Worm (Caenorhabditis elegans) whole organism, mixed stage, embryonic: Measurements from ENCODE around the gene rpl-6.

Experiments used
- M03D4.4 ChIP-seq: sonication (generic microtip); optimal IDR thresholded peaks from 2 replicates; lab custom pipeline; 2017; ENCODE audit warnings: mild to moderate bottlenecking, missing genetic modification characterization, missing compliant biosample characterization
- bed-3 ChIP-seq: fragments of 200-800 bp; sonication (Bioruptor generic); optimal IDR thresholded peaks from 3 replicates; lab custom pipeline; 2018; ENCODE audit warnings: mild to moderate bottlenecking, missing genetic modification characterization, moderate library complexity, missing compliant biosample characterization
- blmp-1 ChIP-seq: fragments of 150-350 bp; optimal IDR thresholded peaks from 2 replicates; lab custom pipeline; 2014; ENCODE audit warnings: missing biosample characterization, missing genetic modification characterization
- ceh-39 ChIP-seq: fragments of 150-350 bp; optimal IDR thresholded peaks from 2 replicates; lab custom pipeline; 2014; ENCODE audit warnings: missing biosample characterization, missing genetic modification characterization
- ceh-43 ChIP-seq: fragments of 200-800 bp; sonication (Bioruptor generic); optimal IDR thresholded peaks from 2 replicates; lab custom pipeline; 2018; ENCODE audit warnings: mild to moderate bottlenecking, missing genetic modification characterization, moderate library complexity, missing compliant biosample characterization
- ceh-83 ChIP-seq: fragments of 200-800 bp; sonication (Bioruptor generic); optimal IDR thresholded peaks from 2 replicates; lab custom pipeline; 2018; ENCODE audit warnings: mild to moderate bottlenecking, missing genetic modification characterization, missing compliant biosample characterization
- ces-1 ChIP-seq: fragments of 150-350 bp; optimal IDR thresholded peaks from 2 replicates; lab custom pipeline; 2014; ENCODE audit warnings: missing biosample characterization, missing genetic modification reagents, missing genetic modification characterization
- cnd-1 ChIP-seq: fragments of 200-800 bp; sonication (Bioruptor generic); optimal IDR thresholded peaks from 2 replicates; lab custom pipeline; 2018; ENCODE audit warnings: mild to moderate bottlenecking, missing genetic modification characterization, missing compliant biosample characterization
- drap-1 ChIP-seq: fragments of 200-800 bp; sonication (Bioruptor generic); optimal IDR thresholded peaks from 3 replicates; lab custom pipeline; 2018; ENCODE audit warnings: mild to moderate bottlenecking, missing genetic modification characterization, missing compliant biosample characterization
- elt-1 ChIP-seq: sonication (generic microtip); optimal IDR thresholded peaks from 2 replicates; lab custom pipeline; 2017; ENCODE audit warnings: missing genetic modification characterization, mild to moderate bottlenecking, missing compliant biosample characterization, antibody characterized with exemption, moderate library complexity, borderline replicate concordance; ENCODE audit not compliant: insufficient read depth
- elt-3 ChIP-seq: fragments of 150-350 bp; optimal IDR thresholded peaks from 2 replicates; lab custom pipeline; 2014; ENCODE audit warnings: missing biosample characterization, missing genetic modification characterization
- flh-1 ChIP-seq: fragments of 200-800 bp; sonication (Bioruptor generic); optimal IDR thresholded peaks from 2 replicates; lab custom pipeline; 2018; ENCODE audit warnings: mild to moderate bottlenecking, missing genetic modification characterization, moderate library complexity, missing compliant biosample characterization
- ham-2 ChIP-seq: fragments of 200-800 bp; sonication (Bioruptor generic); optimal IDR thresholded peaks from 2 replicates; lab custom pipeline; 2018; ENCODE audit warnings: mild to moderate bottlenecking, missing genetic modification characterization, missing compliant biosample characterization
- hlh-1 ChIP-seq: fragments of 150-350 bp; optimal IDR thresholded peaks from 2 replicates; lab custom pipeline; 2014; ENCODE audit warnings: missing biosample characterization, missing genetic modification reagents, missing genetic modification characterization
- lin-13 ChIP-seq: fragments of 150-350 bp; optimal IDR thresholded peaks from 2 replicates; lab custom pipeline; 2014; ENCODE audit warnings: missing biosample characterization, missing genetic modification characterization
- lin-32 ChIP-seq: fragments of 200-800 bp; sonication (Bioruptor generic); optimal IDR thresholded peaks from 2 replicates; lab custom pipeline; 2018; ENCODE audit warnings: mild to moderate bottlenecking, missing genetic modification characterization, missing compliant biosample characterization
- lsy-2 ChIP-seq: fragments of 150-350 bp; optimal IDR thresholded peaks from 2 replicates; lab custom pipeline; 2014; ENCODE audit warnings: missing biosample characterization, missing genetic modification characterization
- mab-5 ChIP-seq: fragments of 150-350 bp; optimal IDR thresholded peaks from 2 replicates; lab custom pipeline; 2014; ENCODE audit warnings: missing biosample characterization, missing genetic modification characterization
- mep-1 ChIP-seq: fragments of 150-350 bp; optimal IDR thresholded peaks from 2 replicates; lab custom pipeline; 2017; ENCODE audit warnings: missing biosample characterization, missing genetic modification reagents, missing genetic modification characterization, inconsistent platforms
- mls-2 ChIP-seq: sonication (generic microtip); optimal IDR thresholded peaks from 2 replicates; lab custom pipeline; 2016; ENCODE audit warnings: mild to moderate bottlenecking, missing genetic modification characterization, moderate library complexity, missing compliant biosample characterization
- nhr-12 ChIP-seq: fragments of 150-350 bp; optimal IDR thresholded peaks from 2 replicates; lab custom pipeline; 2014; ENCODE audit warnings: missing biosample characterization, missing genetic modification characterization
- nhr-2 ChIP-seq: fragments of 150-350 bp; optimal IDR thresholded peaks from 2 replicates; lab custom pipeline; 2014; ENCODE audit warnings: missing biosample characterization, missing genetic modification characterization
- nhr-237 ChIP-seq: fragments of 150-350 bp; optimal IDR thresholded peaks from 2 replicates; lab custom pipeline; 2014; ENCODE audit warnings: missing biosample characterization, missing genetic modification characterization
- nhr-28 ChIP-seq: fragments of 150-350 bp; optimal IDR thresholded peaks from 2 replicates; lab custom pipeline; 2014; ENCODE audit warnings: missing biosample characterization, missing genetic modification characterization
- nhr-76 ChIP-seq: sonication (generic microtip); optimal IDR thresholded peaks from 2 replicates; lab custom pipeline; 2017; ENCODE audit warnings: missing biosample characterization, missing genetic modification characterization
- pha-4 ChIP-seq: fragments of 150-350 bp; optimal IDR thresholded peaks from 2 replicates; lab custom pipeline; 2018; ENCODE audit warnings: missing biosample characterization, missing genetic modification reagents, missing genetic modification characterization
- snpc-4 ChIP-seq: fragments of 150-350 bp; optimal IDR thresholded peaks from 2 replicates; lab custom pipeline; 2014; ENCODE audit warnings: missing biosample characterization, missing genetic modification characterization
- sptf-1 ChIP-seq: sonication (generic microtip); optimal IDR thresholded peaks from 2 replicates; lab custom pipeline; 2017; ENCODE audit warnings: mild to moderate bottlenecking, missing genetic modification characterization, moderate library complexity, missing compliant biosample characterization
- tbx-8 ChIP-seq: fragments of 200-800 bp; sonication (Bioruptor generic); optimal IDR thresholded peaks from 2 replicates; lab custom pipeline; 2018; ENCODE audit warnings: mild to moderate bottlenecking, missing genetic modification characterization, moderate library complexity, missing compliant biosample characterization
- unc-120 ChIP-seq: sonication (generic microtip); optimal IDR thresholded peaks from 2 replicates; lab custom pipeline; 2017; ENCODE audit warnings: missing genetic modification characterization, missing compliant biosample characterization; ENCODE audit not compliant: poor library complexity, severe bottlenecking
- unc-39 ChIP-seq: fragments of 150-350 bp; optimal IDR thresholded peaks from 2 replicates; lab custom pipeline; 2014; ENCODE audit warnings: missing biosample characterization, missing genetic modification characterization
- unc-62 ChIP-seq: fragments of 150-350 bp; optimal IDR thresholded peaks from 2 replicates; lab custom pipeline; 2014; ENCODE audit warnings: missing biosample characterization, missing genetic modification reagents, missing genetic modification characterization
- zip-8 ChIP-seq: fragments of 150-350 bp; optimal IDR thresholded peaks from 2 replicates; lab custom pipeline; 2014; ENCODE audit warnings: missing biosample characterization, missing genetic modification characterization
- ztf-11 ChIP-seq: fragments of 150-350 bp; optimal IDR thresholded peaks from 2 replicates; lab custom pipeline; 2014; ENCODE audit warnings: missing biosample characterization, missing genetic modification characterization

Gene rpl-6

DNA sequence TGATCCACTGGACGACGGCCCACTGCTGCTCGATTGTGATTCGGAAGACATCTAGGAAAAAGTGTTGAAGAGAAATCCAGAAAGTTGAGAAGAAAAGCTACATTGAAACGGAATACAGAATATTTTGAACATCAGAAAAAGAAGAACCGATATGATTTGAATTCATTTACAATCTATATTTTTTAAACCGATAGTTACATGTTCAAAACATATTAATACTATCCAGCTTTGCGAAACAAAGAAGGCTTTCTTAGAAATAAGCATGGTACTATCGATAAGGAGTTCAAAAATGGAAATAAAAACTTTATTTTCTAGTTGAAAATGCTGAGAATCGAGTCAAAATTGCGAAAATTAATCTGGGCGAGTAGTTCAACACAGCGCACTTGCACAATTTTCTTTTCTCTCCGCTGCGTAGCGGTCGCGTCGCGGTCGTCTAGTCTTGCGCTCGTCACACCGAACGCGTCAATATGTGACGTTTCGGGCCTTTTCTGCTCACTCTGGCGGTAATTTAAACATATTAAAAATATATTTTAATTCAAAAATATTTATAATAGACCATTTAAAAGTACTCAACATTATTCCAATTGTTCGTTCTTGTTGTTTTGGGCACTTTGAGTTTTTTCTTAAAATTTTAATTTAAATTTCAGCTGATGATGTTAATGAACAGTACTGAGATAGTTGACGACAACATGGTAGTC is 46.0 kb upstream of the rpl-6 start, which contains the start of the genes syf-2 and K04G7.1:
syf-2 (minus strand) TSS at position 51 of the 698 bp plus-strand sequence.
K04G7.1 (plus strand) TSS at position 648 of the 698 bp plus-strand sequence.
- TF ChIP-seq ceh-43 (GFP tag; lab: Kevin White, UChicago), result peak; percentile 3
- peak; percentile 98 for TF ChIP-seq mep-1 (tag; lab: Kevin White, UChicago)
- peak; percentile 89 for TF ChIP-seq lsy-2 (tag; lab: Kevin White, UChicago)
- TF ChIP-seq tbx-8 (GFP tag; lab: Kevin White, UChicago), result no peak
- no peak for TF ChIP-seq M03D4.4
- peak; percentile 87 for TF ChIP-seq ceh-39 (tag; lab: Kevin White, UChicago)
- no peak for TF ChIP-seq snpc-4 (tag; lab: Kevin White, UChicago)
- TF ChIP-seq elt-1 (tag; lab: Kevin White, UChicago), result no peak
- TF ChIP-seq nhr-28 (tag; lab: Kevin White, UChicago), result no peak
- TF ChIP-seq zip-8, result no peak
- no peak for TF ChIP-seq blmp-1
- peak; percentile 69 for TF ChIP-seq hlh-1 (tag; lab: Kevin White, UChicago)
- TF ChIP-seq nhr-237 (tag; lab: Kevin White, UChicago), result peak; percentile 88
- TF ChIP-seq nhr-76 (tag; lab: Kevin White, UChicago), result no peak
- TF ChIP-seq ztf-11 (tag; lab: Kevin White, UChicago), result no peak
- peak; percentile 42 for TF ChIP-seq drap-1
- peak; percentile 80 for TF ChIP-seq ces-1 (GFP tag; lab: Kevin White, UChicago)
- no peak for TF ChIP-seq lin-32 (GFP tag; lab: Kevin White, UChicago)
- TF ChIP-seq unc-62 (GFP tag; lab: Kevin White, UChicago), result peak; percentile 70
- no peak for TF ChIP-seq bed-3 (GFP tag; lab: Kevin White, UChicago)
- TF ChIP-seq unc-120, result peak; percentile 53
- peak; percentile 78 for TF ChIP-seq sptf-1 (tag; lab: Kevin White, UChicago)
- TF ChIP-seq mls-2, result peak; percentile 9
- no peak for TF ChIP-seq ham-2
- TF ChIP-seq nhr-2 (tag; lab: Kevin White, UChicago), result peak; percentile 42
- TF ChIP-seq pha-4, result peak; percentile 85
- no peak for TF ChIP-seq ceh-83
- TF ChIP-seq mab-5 (tag; lab: Kevin White, UChicago), result no peak
- TF ChIP-seq unc-39, result no peak
- peak; percentile 96 for TF ChIP-seq lin-13
- TF ChIP-seq cnd-1 (tag; lab: Kevin White, UChicago), result no peak

DNA sequence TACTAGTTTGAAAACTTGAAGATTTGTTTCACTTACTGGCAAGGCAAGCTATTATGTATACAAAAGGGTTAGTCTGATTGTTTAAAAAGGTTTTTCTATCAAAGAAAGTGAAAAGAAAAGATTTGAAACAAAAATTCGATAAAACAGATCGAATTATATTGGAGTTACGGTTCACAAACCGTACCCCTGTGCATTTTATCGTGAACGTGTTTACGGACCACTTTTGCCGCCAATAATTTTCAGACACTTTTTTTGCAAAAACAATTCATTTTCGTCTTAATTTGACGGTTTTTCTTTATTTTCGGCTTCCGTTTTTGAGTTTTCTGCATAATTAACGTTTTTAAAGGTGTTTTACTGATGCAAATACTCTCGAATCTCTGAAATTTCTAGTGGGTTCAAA is 43.0 kb upstream of the rpl-6 start:
- no peak for TF ChIP-seq lin-32 (GFP tag; lab: Kevin White, UChicago)
- no peak for TF ChIP-seq blmp-1
- no peak for TF ChIP-seq nhr-28 (tag; lab: Kevin White, UChicago)
- TF ChIP-seq ham-2, result no peak
- TF ChIP-seq bed-3 (GFP tag; lab: Kevin White, UChicago), result no peak
- no peak for TF ChIP-seq nhr-12 (tag; lab: Kevin White, UChicago)
- no peak for TF ChIP-seq hlh-1 (tag; lab: Kevin White, UChicago)
- no peak for TF ChIP-seq ces-1 (GFP tag; lab: Kevin White, UChicago)
- no peak for TF ChIP-seq nhr-76 (tag; lab: Kevin White, UChicago)
- TF ChIP-seq flh-1, result no peak
- TF ChIP-seq elt-3, result no peak

DNA sequence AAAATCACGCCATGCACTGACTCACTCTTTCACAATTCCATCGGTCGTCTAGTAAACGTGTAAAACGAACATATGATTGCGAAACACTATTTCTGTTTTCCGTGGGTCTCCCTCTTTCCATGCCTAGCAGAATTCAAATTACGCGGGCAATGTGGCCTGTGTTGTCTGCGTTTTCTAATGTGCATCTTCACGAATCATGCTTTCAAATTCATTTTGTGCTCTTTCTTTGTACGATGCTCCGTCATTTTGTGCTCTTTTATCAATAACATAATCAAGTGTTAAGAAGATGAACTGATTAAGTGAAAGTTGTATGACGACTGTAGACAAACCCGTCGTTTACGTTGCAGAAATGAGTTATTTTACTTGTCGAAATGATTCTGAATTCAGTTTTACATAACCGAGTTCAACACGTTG is 42.4 kb upstream of the rpl-6 start:
- TF ChIP-seq blmp-1 (no peak), bed-3 (GFP tag; lab: Kevin White, UChicago) (no peak), ces-1 (GFP tag; lab: Kevin White, UChicago) (peak; percentile 10), unc-62 (GFP tag; lab: Kevin White, UChicago) (no peak)
